Fruit fly (Drosophila melanogaster): ENCODE data around the gene Nf1.

The Nf1 gene

dm6 chr3R:26032611-26033001 lies 49.8 kb downstream of the Nf1 start:
- TF ChIP-seq Lpt (GFP tag; optimal IDR thresholded peaks at IDR 0.05) (no peak), Eip93F (GFP tag; optimal IDR thresholded peaks at IDR 0.05) (no peak), CG1621 (tag; optimal IDR thresholded peaks at IDR 0.05) (no peak), dac (GFP tag; optimal IDR thresholded peaks at IDR 0.05) (no peak), Sox15 (GFP tag; optimal IDR thresholded peaks at IDR 0.05) (no peak), achi (GFP tag; optimal IDR thresholded peaks at IDR 0.05) (no peak), fd85E (GFP tag; optimal IDR thresholded peaks at IDR 0.05) (no peak), pdm3 (GFP tag; optimal IDR thresholded peaks at IDR 0.05) (no peak), CG8632 (GFP tag; optimal IDR thresholded peaks at IDR 0.05) (no peak), lz (GFP tag; optimal IDR thresholded peaks at IDR 0.05) (no peak), CG8319 (GFP tag; optimal IDR thresholded peaks at IDR 0.05) (no peak), Smox (GFP tag; optimal IDR thresholded peaks at IDR 0.05) (no peak), Hr4 (GFP tag; optimal IDR thresholded peaks at IDR 0.05) (no peak), Ets21C (GFP tag; optimal IDR thresholded peaks at IDR 0.05) (no peak), cyc (GFP tag; optimal IDR thresholded peaks at IDR 0.05) (no peak), CG6792 (GFP tag; optimal IDR thresholded peaks at IDR 0.05) (no peak), Sox102F (GFP tag; optimal IDR thresholded peaks at IDR 0.05) (no peak), OdsH (GFP tag; optimal IDR thresholded peaks at IDR 0.05) (no peak)

- no peak for TF ChIP-seq CG4318 (GFP tag; optimal IDR thresholded peaks at IDR 0.05)
- TF ChIP-seq CG6808 (GFP tag; optimal IDR thresholded peaks at IDR 0.05): peak; percentile 40
- peak; percentile 33 for TF ChIP-seq fkh (GFP tag; optimal IDR thresholded peaks at IDR 0.05)
- peak; percentile 60 for TF ChIP-seq Eip78C (GFP tag)
- TF ChIP-seq Hr4 (GFP tag; optimal IDR thresholded peaks at IDR 0.05): no peak
- TF ChIP-seq Ets96B (tag; optimal IDR thresholded peaks at IDR 0.05): peak; percentile 5
- TF ChIP-seq svp (GFP tag): peak; percentile 43
- no peak for TF ChIP-seq CG3919 (GFP tag; optimal IDR thresholded peaks at IDR 0.05)
- TF ChIP-seq ss (GFP tag; optimal IDR thresholded peaks at IDR 0.05): peak; percentile 41 to 77
- peak; percentile 53 for TF ChIP-seq CG6854 (GFP tag; optimal IDR thresholded peaks at IDR 0.05)
- TF ChIP-seq fd85E (GFP tag; optimal IDR thresholded peaks at IDR 0.05): no peak
- TF ChIP-seq CG8119 (GFP tag; IDR thresholded peaks at IDR 0.05): 0 out of 3 replicates have a peak, but pooled peaks have one; percentile 19
- peak; percentile 11 for TF ChIP-seq dsx (GFP tag; optimal IDR thresholded peaks at IDR 0.05; ENCODE audit: poor library complexity, severe bottlenecking)
Measured at dm6 chr3R:26034643-26035368, 52.0 kb downstream of the Nf1 start.

dm6 chr3R:26035369-26035656 lies 52.5 kb downstream of the Nf1 start:
- TF ChIP-seq cyc (GFP tag; optimal IDR thresholded peaks at IDR 0.05) (no peak), CG34406 (GFP tag; optimal IDR thresholded peaks at IDR 0.05) (no peak), CG1621 (tag; optimal IDR thresholded peaks at IDR 0.05) (no peak), acj6 (GFP tag; optimal IDR thresholded peaks at IDR 0.05) (no peak), CG7368 (GFP tag; optimal IDR thresholded peaks at IDR 0.05) (no peak), topi (GFP tag; optimal IDR thresholded peaks at IDR 0.05) (no peak)

- TF ChIP-seq lz (GFP tag; optimal IDR thresholded peaks at IDR 0.05) (peak; percentile 91), ss (GFP tag; optimal IDR thresholded peaks at IDR 0.05) (peak; percentile 95 to 96), CG10631 (GFP tag; optimal IDR thresholded peaks at IDR 0.05) (peak; percentile 86), CG11762 (GFP tag; optimal IDR thresholded peaks at IDR 0.05; ENCODE audit: insufficient read depth) (peak; percentile 75), Gug (GFP tag; IDR thresholded peaks at IDR 0.05) (peak; percentile 49), CG8632 (GFP tag; optimal IDR thresholded peaks at IDR 0.05) (peak; percentile 87), eg (GFP tag; IDR thresholded peaks at IDR 0.05) (peak; percentile 57), CG16779 (tag; optimal IDR thresholded peaks at IDR 0.05) (peak; percentile 89), CG6163 (GFP tag; IDR thresholded peaks at IDR 0.05) (peak; percentile 73), CG1621 (tag; optimal IDR thresholded peaks at IDR 0.05) (peak; percentile 76), CG3919 (GFP tag; optimal IDR thresholded peaks at IDR 0.05) (peak; percentile 83), Eip78C (GFP tag) (peak; percentile 97), svp (GFP tag) (peak; percentile 96), CG10669 (GFP tag; optimal IDR thresholded peaks at IDR 0.05) (peak; percentile 92), CG15336 (GFP tag; IDR thresholded peaks at IDR 0.05) (peak; percentile 85), CG9139 (GFP tag; optimal IDR thresholded peaks at IDR 0.05) (peak; percentile 86), CG7368 (GFP tag; optimal IDR thresholded peaks at IDR 0.05) (peak; percentile 76), Ets96B (tag; optimal IDR thresholded peaks at IDR 0.05) (peak; percentile 93), fd59A (GFP tag; optimal IDR thresholded peaks at IDR 0.05) (peak; percentile 91), Sox102F (GFP tag; optimal IDR thresholded peaks at IDR 0.05) (peak; percentile 90), fd85E (GFP tag; optimal IDR thresholded peaks at IDR 0.05) (peak; percentile 55)
Measured at dm6 chr3R:26036153-26037144, 53.6 kb downstream of the Nf1 start.
